Worm (Caenorhabditis elegans) whole organism, late embryonic: ENCODE results near the gene tag-10.

Experiments used
- Y22D7AL.16 ChIP-seq: sonication (generic microtip); optimal IDR thresholded peaks from 2 replicates; lab custom pipeline; 2016; ENCODE audit warnings: missing genetic modification characterization, missing compliant biosample characterization
- ama-1 ChIP-seq: fragments of 150-350 bp; optimal IDR thresholded peaks from 2 replicates; lab custom pipeline; 2014
- ceh-22 ChIP-seq: sonication (generic microtip); optimal IDR thresholded peaks from 2 replicates; lab custom pipeline; 2017; ENCODE audit warnings: missing biosample characterization, missing genetic modification characterization
- ceh-31 ChIP-seq: sonication (generic microtip); optimal IDR thresholded peaks from 2 replicates; lab custom pipeline; 2016; ENCODE audit warnings: missing genetic modification characterization, missing compliant biosample characterization
- elt-2 ChIP-seq: sonication (generic microtip); optimal IDR thresholded peaks from 2 replicates; lab custom pipeline; 2016; ENCODE audit warnings: missing genetic modification reagents, missing genetic modification characterization, missing compliant biosample characterization
- ets-4 ChIP-seq: sonication (generic microtip); optimal IDR thresholded peaks from 2 replicates; lab custom pipeline; 2016; ENCODE audit warnings: missing genetic modification characterization, missing compliant biosample characterization
- fkh-6 ChIP-seq: sonication (generic microtip); optimal IDR thresholded peaks from 2 replicates; lab custom pipeline; 2016; ENCODE audit warnings: missing genetic modification characterization, missing compliant biosample characterization
- nfya-1 ChIP-seq: sonication (generic microtip); optimal IDR thresholded peaks from 2 replicates; lab custom pipeline; 2017; ENCODE audit warnings: missing genetic modification characterization, mild to moderate bottlenecking, missing compliant biosample characterization, antibody characterized with exemption, moderate library complexity
- nhr-232 ChIP-seq: sonication (generic microtip); optimal IDR thresholded peaks from 2 replicates; lab custom pipeline; 2016; ENCODE audit warnings: missing genetic modification characterization, missing compliant biosample characterization
- pqm-1 ChIP-seq: sonication (generic microtip); optimal IDR thresholded peaks from 2 replicates; lab custom pipeline; 2016; ENCODE audit warnings: missing genetic modification characterization, missing compliant biosample characterization
- sdc-2 ChIP-seq: sonication (generic microtip); optimal IDR thresholded peaks from 2 replicates; lab custom pipeline; 2016; ENCODE audit warnings: missing genotype, missing genetic modification characterization, missing compliant biosample characterization
- sox-4 ChIP-seq: sonication (generic microtip); optimal IDR thresholded peaks from 2 replicates; lab custom pipeline; 2017; ENCODE audit warnings: mild to moderate bottlenecking, missing genetic modification characterization, inconsistent platforms, missing compliant biosample characterization
- unc-3 ChIP-seq, 2 experiments: fragments of 200-800 bp in 1 of 2; sonication (Bioruptor generic) in 1 of 2; sonication (generic microtip) in 1 of 2; conservative IDR thresholded peaks in 1 of 2; optimal IDR thresholded peaks in 1 of 2; 2 replicates each; pipeline versions ENCODE4 v1.3.6 to Lab custom; 2016 to 2022; ENCODE audit warnings: missing compliant biosample characterization in 2 of 2, missing genetic modification characterization in 2 of 2, missing genetic modification reagents in 1 of 2
- unc-55 ChIP-seq: sonication (generic microtip); optimal IDR thresholded peaks from 2 replicates; lab custom pipeline; 2017; ENCODE audit warnings: missing biosample characterization, missing genetic modification reagents, missing genetic modification characterization

DNA sequence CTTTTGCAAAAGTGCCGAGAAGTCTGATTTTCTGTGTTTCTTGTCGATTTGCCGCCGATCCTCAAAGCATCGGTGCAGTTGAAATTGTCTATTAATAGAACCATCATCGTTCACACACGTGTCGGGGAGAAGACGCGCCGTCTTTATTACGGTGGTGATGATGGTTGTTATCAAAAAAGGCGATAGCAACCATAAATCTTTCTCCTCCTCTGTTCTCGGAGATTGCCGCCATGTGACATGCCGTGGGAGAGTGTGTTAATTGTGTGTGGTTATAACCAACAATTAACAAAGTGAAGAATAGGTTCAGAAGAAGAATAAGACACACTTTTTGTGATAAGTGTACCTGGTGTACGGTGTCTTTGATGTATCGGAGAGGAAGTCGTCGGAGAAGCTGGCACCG, 48.7 kb downstream of the tag-10 start:
- TF ChIP-seq fkh-6 (no peak), nfya-1 (tag; lab: Kevin White, UChicago) (no peak), ceh-31 (tag; lab: Kevin White, UChicago) (no peak), ama-1 (lab: Kevin White, UChicago) (no peak), ceh-22 (tag; lab: Kevin White, UChicago) (no peak), Y22D7AL.16 (tag; lab: Kevin White, UChicago) (no peak), unc-55 (GFP tag; lab: Kevin White, UChicago) (no peak), elt-2 (tag; lab: Kevin White, UChicago) (no peak), sdc-2 (no peak), sox-4 (tag; lab: Kevin White, UChicago) (no peak), nhr-232 (tag; lab: Kevin White, UChicago) (no peak), pqm-1 (no peak), ets-4 (tag; lab: Kevin White, UChicago) (no peak), unc-3 (GFP tag; conservative IDR thresholded peaks at IDR 0.05; lab: Robert Waterston, UW) (no peak), unc-3 (tag; optimal IDR thresholded peaks at IDR 0.05; lab: Kevin White, UChicago) (no peak)
